Worm (Caenorhabditis elegans) whole organism, L4/young adult: ENCODE measurements around the gene lys-1.

Experiments
- W03F9.2 ChIP-seq: fragments of 150-350 bp; optimal IDR thresholded peaks from 2 replicates; lab custom pipeline; 2014; ENCODE audit warnings: missing biosample characterization, missing genetic modification characterization
- him-1 ChIP-seq: sonication (generic microtip); optimal IDR thresholded peaks from 2 replicates; lab custom pipeline; 2016; ENCODE audit warnings: missing genotype, missing genetic modification reagents, missing genetic modification characterization, missing compliant biosample characterization

ce11 chrV:10307283-10307682 is 29.6 kb downstream of the lys-1 start, which contains the start of gene che-12:
- TF ChIP-seq him-1 (tag; lab: Kevin White, UChicago) (no peak), W03F9.2 (no peak)
